Fruit fly (Drosophila melanogaster) whole organism, pupa: ENCODE results near the gene CG13793.

Experiments used
- CG10348 ChIP-seq: fragments of 200-800 bp; sonication (Bioruptor generic); IDR thresholded peaks from 2 replicates; pipeline ENCODE4 v1.3.6; 2022; ENCODE audit warnings: missing biosample characterization, missing genetic modification characterization
- CG12605 ChIP-seq: fragments of 200-800 bp; sonication (Bioruptor generic); IDR thresholded peaks from 2 replicates; pipeline ENCODE4 v1.3.6; 2022; ENCODE audit warnings: missing biosample characterization, missing genetic modification characterization
- CG13204 ChIP-seq: fragments of 200-800 bp; sonication (Bioruptor generic); optimal IDR thresholded peaks from 2 replicates; lab custom pipeline; 2018; ENCODE audit warnings: missing biosample characterization, mild to moderate bottlenecking, missing genetic modification characterization, moderate library complexity
- CG14655 ChIP-seq: fragments of 200-800 bp; sonication (Bioruptor generic); optimal IDR thresholded peaks from 3 replicates; lab custom pipeline; 2017; ENCODE audit warnings: mild to moderate bottlenecking, missing biosample characterization, missing genetic modification reagents, missing genetic modification characterization
- CG15710 ChIP-seq: fragments of 200-800 bp; sonication (Bioruptor generic); optimal IDR thresholded peaks from 2 replicates; lab custom pipeline; 2018; ENCODE audit warnings: missing biosample characterization, mild to moderate bottlenecking, missing genetic modification characterization, moderate library complexity
- CG17806 ChIP-seq: fragments of 200-800 bp; sonication (Bioruptor generic); optimal IDR thresholded peaks from 2 replicates; lab custom pipeline; 2018; ENCODE audit warnings: missing biosample characterization, mild to moderate bottlenecking, missing genetic modification characterization, moderate library complexity
- CG32121 ChIP-seq: fragments of 200-800 bp; sonication (Bioruptor generic); IDR thresholded peaks from 2 replicates; pipeline ENCODE4 v1.3.6; 2022; ENCODE audit warnings: missing biosample characterization, missing genetic modification characterization
- CG34367 ChIP-seq: fragments of 200-800 bp; sonication (Bioruptor generic); optimal IDR thresholded peaks from 2 replicates; lab custom pipeline; 2018; ENCODE audit warnings: missing biosample characterization, mild to moderate bottlenecking, missing genetic modification characterization
- CG4496 ChIP-seq: fragments of 200-800 bp; sonication (Bioruptor generic); IDR thresholded peaks from 3 replicates; pipeline ENCODE4 v1.3.6; 2022; ENCODE audit warnings: missing biosample characterization, missing genetic modification characterization
- CG8159 ChIP-seq: fragments of 200-800 bp; sonication (Bioruptor generic); optimal IDR thresholded peaks from 3 replicates; lab custom pipeline; 2018; ENCODE audit warnings: missing biosample characterization, mild to moderate bottlenecking, missing genetic modification characterization, moderate library complexity
- CG8301 ChIP-seq: fragments of 200-800 bp; sonication (Bioruptor generic); optimal IDR thresholded peaks from 2 replicates; lab custom pipeline; 2018; ENCODE audit warnings: missing biosample characterization, mild to moderate bottlenecking, missing genetic modification characterization
- CG9948 ChIP-seq: fragments of 200-800 bp; sonication (Bioruptor generic); optimal IDR thresholded peaks from 2 replicates; lab custom pipeline; 2018; ENCODE audit warnings: missing biosample characterization, mild to moderate bottlenecking, missing genetic modification characterization, moderate library complexity
- D1 ChIP-seq: fragments of 200-800 bp; sonication (Bioruptor generic); optimal IDR thresholded peaks from 2 replicates; lab custom pipeline; 2018; ENCODE audit warnings: missing biosample characterization, mild to moderate bottlenecking, missing genetic modification characterization, moderate library complexity
- EcR ChIP-seq: fragments of 200-800 bp; sonication (Bioruptor generic); optimal IDR thresholded peaks from 3 replicates; lab custom pipeline; 2019; ENCODE audit warnings: missing biosample characterization, missing genetic modification characterization, mild to moderate bottlenecking, moderate library complexity, missing genetic modification reagents
- Ets98B ChIP-seq: fragments of 200-800 bp; sonication (Bioruptor generic); IDR thresholded peaks from 2 replicates; pipeline ENCODE4 v1.3.6; 2022; ENCODE audit warnings: missing biosample characterization, missing genetic modification characterization
- Pif1A ChIP-seq: fragments of 200-800 bp; sonication (Bioruptor generic); optimal IDR thresholded peaks from 3 replicates; lab custom pipeline; 2016; ENCODE audit warnings: missing biosample characterization, missing genetic modification characterization
- Pif1B ChIP-seq: fragments of 200-800 bp; sonication (Bioruptor generic); optimal IDR thresholded peaks from 3 replicates; lab custom pipeline; 2016; ENCODE audit warnings: missing biosample characterization, missing genetic modification characterization
- Snoo ChIP-seq: fragments of 200-800 bp; sonication (Bioruptor generic); optimal IDR thresholded peaks from 3 replicates; lab custom pipeline; 2017; ENCODE audit warnings: missing biosample characterization, mild to moderate bottlenecking, missing genetic modification characterization, inconsistent platforms
- fd96Ca ChIP-seq: fragments of 200-800 bp; sonication (Bioruptor generic); IDR thresholded peaks from 3 replicates; pipeline ENCODE4 v1.3.6; 2022; ENCODE audit warnings: missing biosample characterization, missing genetic modification characterization
- gl ChIP-seq: fragments of 200-800 bp; sonication (Bioruptor generic); optimal IDR thresholded peaks from 2 replicates; lab custom pipeline; 2018; ENCODE audit warnings: missing biosample characterization, mild to moderate bottlenecking, missing genetic modification characterization
- rn ChIP-seq: fragments of 200-800 bp; sonication (Bioruptor generic); IDR thresholded peaks from 2 replicates; pipeline ENCODE4 v1.3.6; 2022; ENCODE audit warnings: missing biosample characterization, missing genetic modification characterization

The CG13793 gene

DNA sequence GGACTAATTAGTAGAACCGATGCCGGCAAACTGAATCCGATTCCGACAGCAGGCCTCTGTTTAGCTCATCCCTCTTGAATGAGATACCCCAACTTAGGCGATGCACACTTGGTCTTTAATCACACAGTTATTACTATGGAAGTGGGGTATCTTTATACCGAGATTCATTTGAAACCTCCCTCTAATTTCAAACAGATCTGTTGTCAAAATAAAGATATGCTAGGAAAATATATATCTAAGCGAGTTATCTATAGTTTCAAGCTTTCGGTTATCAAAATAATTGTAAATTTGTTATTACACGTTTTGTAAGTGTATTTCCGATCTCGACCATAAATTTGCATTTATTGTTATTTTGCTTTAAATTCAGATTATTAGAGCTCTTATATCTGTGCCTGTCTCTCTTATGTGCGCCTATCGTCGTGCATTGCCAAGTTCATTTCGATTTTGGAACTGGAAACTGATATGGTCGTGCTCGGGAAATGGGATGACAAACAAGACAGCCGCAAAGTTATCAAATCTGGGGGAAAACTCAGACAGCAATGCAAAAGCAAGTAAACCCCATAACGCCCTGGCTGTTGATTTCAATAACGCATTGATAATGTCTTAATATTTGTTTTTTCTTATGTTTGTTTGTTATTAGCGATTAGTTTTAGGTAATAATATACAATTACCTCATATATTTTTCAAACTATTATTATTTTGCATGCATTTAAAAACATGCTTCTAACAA is 7.1 kb upstream of the CG13793 start, which contains the start of gene CG13795:
Gene CG13795 (minus strand): TSS at position 31 of the 730 bp plus-strand sequence.
- TF ChIP-seq Pif1A (GFP tag; lab: Kevin White, UChicago) (no peak), CG14655 (peak; percentile 17)

DNA sequence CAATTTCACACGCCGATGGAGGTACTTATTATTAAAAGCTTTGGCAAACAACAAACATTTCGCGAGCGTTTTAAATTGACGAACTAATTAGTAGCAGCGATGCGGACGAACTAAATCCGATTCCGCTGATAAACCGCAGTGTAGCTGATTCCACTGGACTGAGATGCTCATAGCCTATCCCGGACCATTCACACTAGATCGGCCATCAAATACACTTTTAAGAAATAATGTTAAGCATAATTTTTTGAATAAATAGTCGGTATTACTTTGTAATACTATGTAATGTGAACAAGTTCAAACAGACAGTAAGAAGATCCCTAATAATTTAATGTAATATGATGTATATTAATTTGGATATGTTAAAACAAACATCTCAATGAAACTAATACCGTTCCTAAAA is 3.4 kb upstream of the CG13793 start, which contains the start of gene CG13794:
Gene CG13794 (minus strand): TSS at position 101 of the 400 bp plus-strand sequence.
- TF ChIP-seq gl: no peak
- TF ChIP-seq CG32121 (GFP tag; lab: Robert Waterston, UW): no peak
- no peak for TF ChIP-seq CG4496
- no peak for TF ChIP-seq rn
- TF ChIP-seq fd96Ca: no peak
- no peak for TF ChIP-seq CG34367
- TF ChIP-seq CG8301: no peak
- TF ChIP-seq Pif1A (GFP tag; lab: Kevin White, UChicago): no peak
- TF ChIP-seq CG9948: no peak
- no peak for TF ChIP-seq CG15710 (tag; lab: Kevin White, UChicago)
- TF ChIP-seq D1 (tag; lab: Kevin White, UChicago): no peak
- TF ChIP-seq Pif1B (GFP tag; lab: Kevin White, UChicago): no peak
- no peak for TF ChIP-seq Snoo (tag; lab: Kevin White, UChicago)
- TF ChIP-seq CG12605 (GFP tag; lab: Robert Waterston, UW): no peak
- TF ChIP-seq EcR (GFP tag; lab: Kevin White, UChicago): no peak
- TF ChIP-seq CG10348 (GFP tag; lab: Robert Waterston, UW): no peak
- TF ChIP-seq CG14655: no peak
- no peak for TF ChIP-seq CG8159 (tag; lab: Kevin White, UChicago)

DNA sequence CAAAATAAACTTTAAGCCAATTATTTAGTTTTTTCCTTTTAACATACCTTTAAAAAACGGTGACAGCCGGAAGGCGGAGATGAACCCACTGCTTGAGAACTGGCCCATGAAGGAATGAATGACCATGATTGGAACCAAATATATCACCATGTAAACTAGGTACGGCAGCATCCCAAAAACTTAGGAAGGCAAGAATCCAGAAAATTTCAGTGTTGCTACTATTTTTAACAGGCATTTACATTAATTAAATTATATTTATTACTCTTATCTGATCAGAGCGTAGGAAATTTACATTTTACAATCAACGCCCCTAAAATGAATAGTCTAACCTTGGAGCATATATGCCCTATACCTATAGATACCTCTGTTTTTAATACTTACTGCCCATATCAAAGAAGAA is 2.8 kb upstream of the CG13793 start:
- no peak for TF ChIP-seq Snoo (tag; lab: Kevin White, UChicago)
- TF ChIP-seq gl: no peak
- no peak for TF ChIP-seq CG13204 (GFP tag; lab: Kevin White, UChicago)
- TF ChIP-seq CG32121 (GFP tag; lab: Robert Waterston, UW): no peak
- TF ChIP-seq Pif1B (GFP tag; lab: Kevin White, UChicago): no peak
- TF ChIP-seq EcR (GFP tag; lab: Kevin White, UChicago): no peak
- no peak for TF ChIP-seq CG9948
- no peak for TF ChIP-seq CG4496
- TF ChIP-seq CG15710 (tag; lab: Kevin White, UChicago): no peak
- TF ChIP-seq CG8159 (tag; lab: Kevin White, UChicago): no peak
- no peak for TF ChIP-seq Pif1A (GFP tag; lab: Kevin White, UChicago)
- TF ChIP-seq CG17806: no peak
- no peak for TF ChIP-seq rn
- TF ChIP-seq fd96Ca: no peak
- TF ChIP-seq CG14655: no peak
- no peak for TF ChIP-seq CG12605 (GFP tag; lab: Robert Waterston, UW)
- TF ChIP-seq CG34367: no peak
- no peak for TF ChIP-seq D1 (tag; lab: Kevin White, UChicago)
- TF ChIP-seq Ets98B: no peak

DNA sequence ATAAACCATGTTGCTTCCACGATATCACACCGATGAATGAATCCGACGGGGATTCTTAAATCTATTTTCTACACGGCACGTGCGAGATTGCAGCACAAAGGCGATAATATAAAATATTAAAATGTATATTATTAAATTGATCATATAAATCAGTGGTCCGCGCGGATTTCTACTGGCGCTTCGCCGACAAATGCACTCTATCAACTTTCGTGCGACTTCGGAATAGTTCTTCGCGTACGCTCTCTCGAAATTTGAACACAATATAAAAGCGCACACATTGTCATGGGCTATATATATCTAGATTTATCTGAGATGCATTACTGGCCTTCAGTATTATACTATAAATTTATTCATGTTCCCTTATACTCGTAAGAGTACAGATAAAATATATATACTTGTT is 2.7 kb downstream of the CG13793 start, which contains the start of gene CG33296:
Gene CG33296 (minus strand): TSS at position 101 of the 400 bp plus-strand sequence.
- no peak for TF ChIP-seq CG8301
- no peak for TF ChIP-seq CG32121 (GFP tag; lab: Robert Waterston, UW)
- no peak for TF ChIP-seq Pif1B (GFP tag; lab: Kevin White, UChicago)
- TF ChIP-seq CG15710 (tag; lab: Kevin White, UChicago): no peak

DNA sequence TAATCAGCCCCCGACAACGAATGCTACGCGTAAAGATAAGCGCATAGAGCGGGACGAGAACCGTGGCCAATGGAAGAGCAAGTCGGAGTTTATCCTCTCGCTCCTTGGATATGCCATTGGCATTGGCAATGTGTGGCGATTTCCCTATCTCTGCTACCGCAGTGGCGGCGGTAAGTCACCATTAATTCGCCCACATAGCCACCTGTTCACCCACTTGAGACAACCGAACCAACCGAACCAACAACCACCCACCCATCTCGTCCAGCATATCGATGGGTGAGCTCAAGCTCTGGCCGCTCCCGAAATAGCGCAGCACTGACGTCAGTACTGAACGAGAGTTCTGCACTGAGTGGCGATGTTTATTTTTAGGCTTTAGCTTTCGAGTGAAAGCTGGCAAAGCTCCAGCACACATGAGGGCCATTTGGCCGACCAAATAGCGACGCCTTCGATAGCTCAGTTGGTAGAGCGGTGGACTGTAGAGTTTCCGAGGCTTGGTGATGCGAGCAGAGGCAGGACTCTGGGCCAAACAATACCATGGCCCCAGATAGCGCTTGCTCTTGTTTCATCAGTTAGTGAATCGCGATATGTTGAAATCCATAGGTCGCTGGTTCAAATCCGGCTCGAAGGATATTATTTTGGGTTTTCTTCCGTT is 8.1 kb downstream of the CG13793 start:
- TF ChIP-seq CG4496 (0 out of 3 replicates have a peak, but pooled peaks have one; percentile 18), D1 (tag; lab: Kevin White, UChicago) (no peak), CG32121 (GFP tag; lab: Robert Waterston, UW) (no peak), EcR (GFP tag; lab: Kevin White, UChicago) (no peak)

DNA sequence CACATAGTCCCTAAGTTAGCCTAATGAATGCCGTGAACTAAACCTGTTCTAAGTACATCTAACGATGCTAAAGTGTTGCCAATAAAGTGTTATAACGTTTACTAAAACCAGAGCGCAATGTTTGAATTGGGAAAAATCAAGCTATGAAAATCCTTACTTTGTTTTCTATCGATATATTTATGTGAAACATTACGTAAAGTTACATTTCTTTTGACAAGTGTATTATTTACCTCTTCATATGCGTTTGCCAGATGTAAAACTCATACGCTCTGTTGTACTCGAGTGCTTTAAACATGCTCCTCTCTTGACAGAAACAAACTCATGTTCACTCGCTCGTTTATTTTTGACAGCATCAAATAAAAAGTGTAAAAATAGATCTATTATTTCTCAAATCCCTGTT is 8.7 kb downstream of the CG13793 start, which contains the start of gene Ntl:
Gene Ntl (plus strand): TSS at position 301 of the 400 bp plus-strand sequence.
- TF ChIP-seq CG4496 (no peak), CG10348 (GFP tag; lab: Robert Waterston, UW) (no peak), CG34367 (no peak), rn (no peak), CG14655 (no peak), CG12605 (GFP tag; lab: Robert Waterston, UW) (no peak), D1 (tag; lab: Kevin White, UChicago) (no peak), Ets98B (no peak), CG9948 (no peak), fd96Ca (no peak), CG15710 (tag; lab: Kevin White, UChicago) (no peak), CG8301 (no peak), EcR (GFP tag; lab: Kevin White, UChicago) (no peak), gl (no peak)

DNA sequence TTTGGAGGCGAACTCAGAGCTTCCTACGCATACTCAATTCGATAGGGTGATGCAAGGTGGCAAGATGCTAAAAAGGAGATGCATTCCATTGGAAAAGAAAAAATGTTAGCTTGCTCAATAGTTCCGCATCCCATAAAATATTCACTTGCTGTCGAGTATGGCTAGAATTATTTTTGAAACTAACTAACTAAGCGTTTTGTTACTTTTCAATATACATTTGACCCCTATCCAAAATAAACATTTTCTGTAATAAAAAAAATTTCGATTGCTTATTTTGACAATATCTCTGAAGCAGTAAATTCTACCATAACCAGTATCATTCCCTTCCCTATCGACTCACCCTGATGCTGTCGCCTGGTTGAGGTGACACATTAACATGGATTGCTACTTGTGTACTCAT is 15.8 kb downstream of the CG13793 start:
- TF ChIP-seq CG8301: peak; percentile 57
- TF ChIP-seq CG9948: peak; percentile 38
- TF ChIP-seq CG34367: peak; percentile 60
- TF ChIP-seq Pif1B (GFP tag; lab: Kevin White, UChicago): peak; percentile 73
- TF ChIP-seq CG13204 (GFP tag; lab: Kevin White, UChicago): peak; percentile 21
- 0 out of 3 replicates have a peak, but pooled peaks have one; percentile 40 for TF ChIP-seq fd96Ca
- TF ChIP-seq EcR (GFP tag; lab: Kevin White, UChicago): no peak
- peak; percentile 88 for TF ChIP-seq CG15710 (tag; lab: Kevin White, UChicago)
- no peak for TF ChIP-seq rn
- TF ChIP-seq CG32121 (GFP tag; lab: Robert Waterston, UW): no peak
- no peak for TF ChIP-seq D1 (tag; lab: Kevin White, UChicago)
- TF ChIP-seq CG8159 (tag; lab: Kevin White, UChicago): peak; percentile 87
- TF ChIP-seq CG4496: peak; percentile 55; the same call in 2 of the 3 replicates
- peak; percentile 75 for TF ChIP-seq Snoo (tag; lab: Kevin White, UChicago)
- TF ChIP-seq CG14655: peak; percentile 51
- 0 out of 2 replicates have a peak, but pooled peaks have one; percentile 22 for TF ChIP-seq Ets98B
- peak; percentile 73 for TF ChIP-seq CG17806
- TF ChIP-seq gl: peak; percentile 20
- peak; percentile 20; the same call in 1 of the 2 replicates for TF ChIP-seq CG12605 (GFP tag; lab: Robert Waterston, UW)
- no peak for TF ChIP-seq CG10348 (GFP tag; lab: Robert Waterston, UW)
- peak; percentile 79 for TF ChIP-seq Pif1A (GFP tag; lab: Kevin White, UChicago)
- TF ChIP-seq, all 21 proteins: peak for 16
